Worm (Caenorhabditis elegans): ENCODE data around the gene cpx-2.

Gene cpx-2

DNA sequence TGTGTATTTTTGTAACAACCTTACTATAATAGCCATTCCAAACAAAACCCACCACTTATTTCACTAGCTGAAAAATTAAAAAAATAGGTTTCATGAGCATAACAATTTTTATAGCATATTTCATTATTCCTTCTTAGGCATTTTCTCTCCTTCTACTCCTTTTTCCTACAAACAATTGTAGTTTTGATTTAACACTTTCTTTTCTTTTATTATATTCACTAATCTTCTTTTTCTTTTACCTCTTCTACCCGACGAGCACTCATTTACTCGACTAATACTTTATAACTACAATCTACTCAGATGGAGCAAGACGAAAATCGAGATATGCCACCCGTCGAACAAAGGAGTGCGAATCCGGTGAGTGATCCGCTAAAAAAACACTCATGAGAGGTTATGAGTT lies 22.8 kb downstream of the cpx-2 start, which contains the start of gene C53C7.3:
Gene C53C7.3, plus strand, starts transcription at position 301 of the 400 bp plus-strand sequence.
- TF ChIP-seq cebp-2 (GFP tag; IDR thresholded peaks at IDR 0.05), result no peak
- no peak for TF ChIP-seq snpc-4 (GFP tag; optimal IDR thresholded peaks at IDR 0.05)
- TF ChIP-seq snpc-4 (tag; optimal IDR thresholded peaks at IDR 0.05), result no peak
- TF ChIP-seq Y95B8A.8 (GFP tag; IDR thresholded peaks at IDR 0.05), result no peak
- TF ChIP-seq attf-3 (GFP tag; conservative IDR thresholded peaks at IDR 0.05), result no peak
- TF ChIP-seq K11D2.4 (GFP tag; IDR thresholded peaks at IDR 0.05), result no peak
- TF ChIP-seq ztf-3 (GFP tag; optimal IDR thresholded peaks at IDR 0.05), result no peak
- no peak for TF ChIP-seq ceh-100 (GFP tag; IDR thresholded peaks at IDR 0.05)
- no peak for TF ChIP-seq hlh-26 (GFP tag; conservative IDR thresholded peaks at IDR 0.05)

DNA sequence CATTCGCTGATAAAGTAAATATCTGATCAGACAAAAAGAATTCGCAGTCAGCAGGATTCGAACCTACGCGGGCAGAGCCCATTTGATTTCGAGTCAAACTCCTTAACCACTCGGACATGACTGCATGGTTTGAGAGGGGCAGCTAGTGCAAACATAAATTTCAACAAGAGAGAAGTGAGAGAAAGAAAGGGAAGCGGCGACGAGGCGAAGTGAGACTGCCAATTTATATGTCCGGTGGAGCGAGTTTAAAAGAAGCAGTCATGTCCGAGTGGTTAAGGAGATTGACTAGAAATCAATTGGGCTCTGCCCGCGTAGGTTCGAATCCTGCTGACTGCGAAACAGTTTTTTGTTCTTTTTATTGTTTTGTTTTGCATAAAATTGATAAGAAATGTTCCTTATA lies 24.7 kb downstream of the cpx-2 start:
- TF ChIP-seq F57A8.1 (GFP tag; optimal IDR thresholded peaks at IDR 0.05), result peak; percentile 58
- TF ChIP-seq snpc-1.3 (tag; optimal IDR thresholded peaks at IDR 0.05; ENCODE audit: insufficient read depth), result peak; percentile 84
- TF ChIP-seq Y79H2A.3 (GFP tag; conservative IDR thresholded peaks at IDR 0.05), result peak; percentile 79
- peak; percentile 89 for TF ChIP-seq D2030.7 (GFP tag; IDR thresholded peaks at IDR 0.05)
- peak; percentile 9 for TF ChIP-seq ztf-3 (GFP tag; optimal IDR thresholded peaks at IDR 0.05)
- TF ChIP-seq mes-4 (tag; optimal IDR thresholded peaks at IDR 0.05), result peak; percentile 48
- peak; percentile 60 for TF ChIP-seq tbx-9 (tag; optimal IDR thresholded peaks at IDR 0.05; ENCODE audit: borderline replicate concordance)
- peak; percentile 94 for TF ChIP-seq Y56A3A.18 (GFP tag; IDR thresholded peaks at IDR 0.05)
- TF ChIP-seq ets-4 (GFP tag; optimal IDR thresholded peaks at IDR 0.05), result peak; percentile 68
- TF ChIP-seq madf-10 (tag; optimal IDR thresholded peaks at IDR 0.05), result peak; percentile 87
- TF ChIP-seq ztf-18 (tag; optimal IDR thresholded peaks at IDR 0.05), result peak; percentile 80
- TF ChIP-seq nhr-120 (GFP tag; IDR thresholded peaks at IDR 0.05), result 0 out of 2 replicates have a peak, but pooled peaks have one; percentile 74
- peak; percentile 88 for TF ChIP-seq K11D2.4 (GFP tag; IDR thresholded peaks at IDR 0.05)
- peak; percentile 90 for TF ChIP-seq Y53G8AR.9 (GFP tag; conservative IDR thresholded peaks at IDR 0.05)
- peak; percentile 90 for TF ChIP-seq snpc-3.4 (tag; optimal IDR thresholded peaks at IDR 0.05)
- TF ChIP-seq ceh-91 (GFP tag; IDR thresholded peaks at IDR 0.05), result 0 out of 2 replicates have a peak, but pooled peaks have one; percentile 24
- peak in 1 of 3 experiments; percentile 72 for TF ChIP-seq lin-35 (GFP tag; optimal IDR thresholded peaks at IDR 0.05)
- peak; percentile 74 for TF ChIP-seq atf-7 (tag; optimal IDR thresholded peaks at IDR 0.05)
- TF ChIP-seq ceh-27 (GFP tag; optimal IDR thresholded peaks at IDR 0.05), result peak; percentile 87
- peak; percentile 93 for TF ChIP-seq repo-1 (tag; optimal IDR thresholded peaks at IDR 0.05)
- peak; percentile 79 for TF ChIP-seq T07F8.4 (tag; optimal IDR thresholded peaks at IDR 0.05)
- TF ChIP-seq die-1 (tag; optimal IDR thresholded peaks at IDR 0.05), result peak; percentile 85
- TF ChIP-seq ceh-100 (GFP tag; IDR thresholded peaks at IDR 0.05), result peak; percentile 69
- peak; percentile 74 for TF ChIP-seq C06A6.2 (GFP tag; conservative IDR thresholded peaks at IDR 0.05)
- peak; percentile 91 for TF ChIP-seq nhr-90 (tag; optimal IDR thresholded peaks at IDR 0.05)
- TF ChIP-seq dox-1 (GFP tag; IDR thresholded peaks at IDR 0.05), result peak; percentile 96
- TF ChIP-seq hsf-1 (GFP tag; IDR thresholded peaks at IDR 0.05), result peak; percentile 62; the same call in 1 of the 2 replicates
- TF ChIP-seq ztf-28 (GFP tag; IDR thresholded peaks at IDR 0.05), result peak; percentile 86
- peak; percentile 92; the same call in 1 of the 2 replicates for TF ChIP-seq cebp-2 (GFP tag; IDR thresholded peaks at IDR 0.05)
- peak; percentile 82 for TF ChIP-seq akir-1 (GFP tag; optimal IDR thresholded peaks at IDR 0.05)
- peak; percentile 66 to 70 for TF ChIP-seq let-607 (tag; optimal IDR thresholded peaks at IDR 0.05)
- TF ChIP-seq him-1 (tag; optimal IDR thresholded peaks at IDR 0.05), result peak; percentile 93
- TF ChIP-seq ztf-22 (GFP tag; optimal IDR thresholded peaks at IDR 0.05), result peak; percentile 46
- TF ChIP-seq nhr-80 (tag; optimal IDR thresholded peaks at IDR 0.05), result peak; percentile 37
- TF ChIP-seq F52B5.7 (tag; optimal IDR thresholded peaks at IDR 0.05), result peak; percentile 95
- peak; percentile 76 for TF ChIP-seq K12H6.12 (tag; optimal IDR thresholded peaks at IDR 0.05)
- TF ChIP-seq egl-18 (GFP tag; IDR thresholded peaks at IDR 0.05), result peak; percentile 79; the same call in 1 of the 2 replicates
- TF ChIP-seq B0019.2 (GFP tag; conservative IDR thresholded peaks at IDR 0.05), result peak; percentile 51; the same call in 1 of the 2 replicates
- peak; percentile 63 for TF ChIP-seq F57C9.4 (tag; optimal IDR thresholded peaks at IDR 0.05)
- TF ChIP-seq sptf-2 (GFP tag; optimal IDR thresholded peaks at IDR 0.05), result peak; percentile 50
